Worm (Caenorhabditis elegans): ENCODE results near the gene Y77E11A.16.

ce11 chrIV:1455006-1455405, 30.2 kb upstream of the Y77E11A.16 start:
- no peak for TF ChIP-seq aly-2 (tag; optimal IDR thresholded peaks at IDR 0.05)
- peak in 1 of 2 experiments; percentile 39 for TF ChIP-seq mdl-1 (tag; optimal IDR thresholded peaks at IDR 0.05)
- TF ChIP-seq ceh-8 (GFP tag; optimal IDR thresholded peaks at IDR 0.05), result no peak
- TF ChIP-seq nhr-12 (tag; optimal IDR thresholded peaks at IDR 0.05), result no peak
- no peak for TF ChIP-seq nhr-90 (tag; optimal IDR thresholded peaks at IDR 0.05; ENCODE audit: poor library complexity)
- TF ChIP-seq skn-1 (tag; optimal IDR thresholded peaks at IDR 0.05), result peak; percentile 80
- TF ChIP-seq fos-1 (tag; optimal IDR thresholded peaks at IDR 0.05), result no peak
- no peak for TF ChIP-seq ama-1 (optimal IDR thresholded peaks at IDR 0.05)
- no peak for TF ChIP-seq ets-5 (GFP tag; IDR thresholded peaks at IDR 0.05)
- TF ChIP-seq elt-3 (tag; optimal IDR thresholded peaks at IDR 0.05), result no peak
- no peak for TF ChIP-seq pqm-1 (tag; optimal IDR thresholded peaks at IDR 0.05)
- TF ChIP-seq C16A3.4 (tag; optimal IDR thresholded peaks at IDR 0.05), result no peak
